Fruit fly (Drosophila melanogaster): ENCODE measurements around the gene CG13375.

dm6 chrX:277885-278284 is 16.9 kb downstream of the CG13375 start:
- no peak for TF ChIP-seq CTCF (optimal IDR thresholded peaks at IDR 0.05)
- no peak for TF ChIP-seq CG8478 (optimal IDR thresholded peaks at IDR 0.05)

Measured in S2 (cell line).